Fruit fly (Drosophila melanogaster) whole organism, pupa: ENCODE measurements around the gene Mst84Da.
A peak's percentile ranks its signal among the peaks of the same experiment; 100 is the strongest.

Experiments
- CG13204 ChIP-seq: fragments of 200-800 bp; sonication (Bioruptor generic); optimal IDR thresholded peaks from 2 replicates; lab custom pipeline; 2018; ENCODE audit warnings: missing biosample characterization, mild to moderate bottlenecking, missing genetic modification characterization, moderate library complexity
- CG15710 ChIP-seq: fragments of 200-800 bp; sonication (Bioruptor generic); optimal IDR thresholded peaks from 2 replicates; lab custom pipeline; 2018; ENCODE audit warnings: missing biosample characterization, mild to moderate bottlenecking, missing genetic modification characterization, moderate library complexity
- CG17806 ChIP-seq: fragments of 200-800 bp; sonication (Bioruptor generic); optimal IDR thresholded peaks from 2 replicates; lab custom pipeline; 2018; ENCODE audit warnings: missing biosample characterization, mild to moderate bottlenecking, missing genetic modification characterization, moderate library complexity
- CG8301 ChIP-seq: fragments of 200-800 bp; sonication (Bioruptor generic); optimal IDR thresholded peaks from 2 replicates; lab custom pipeline; 2018; ENCODE audit warnings: missing biosample characterization, mild to moderate bottlenecking, missing genetic modification characterization
- CG9948 ChIP-seq: fragments of 200-800 bp; sonication (Bioruptor generic); optimal IDR thresholded peaks from 2 replicates; lab custom pipeline; 2018; ENCODE audit warnings: missing biosample characterization, mild to moderate bottlenecking, missing genetic modification characterization, moderate library complexity
- D1 ChIP-seq: fragments of 200-800 bp; sonication (Bioruptor generic); optimal IDR thresholded peaks from 2 replicates; lab custom pipeline; 2018; ENCODE audit warnings: missing biosample characterization, mild to moderate bottlenecking, missing genetic modification characterization, moderate library complexity
- Ets98B ChIP-seq: fragments of 200-800 bp; sonication (Bioruptor generic); IDR thresholded peaks from 2 replicates; pipeline ENCODE4 v1.3.6; 2022; ENCODE audit warnings: missing biosample characterization, missing genetic modification characterization
- Snoo ChIP-seq: fragments of 200-800 bp; sonication (Bioruptor generic); optimal IDR thresholded peaks from 3 replicates; lab custom pipeline; 2017; ENCODE audit warnings: missing biosample characterization, mild to moderate bottlenecking, missing genetic modification characterization, inconsistent platforms
- fd96Ca ChIP-seq: fragments of 200-800 bp; sonication (Bioruptor generic); IDR thresholded peaks from 3 replicates; pipeline ENCODE4 v1.3.6; 2022; ENCODE audit warnings: missing biosample characterization, missing genetic modification characterization
- gl ChIP-seq: fragments of 200-800 bp; sonication (Bioruptor generic); optimal IDR thresholded peaks from 2 replicates; lab custom pipeline; 2018; ENCODE audit warnings: missing biosample characterization, mild to moderate bottlenecking, missing genetic modification characterization

- TF ChIP-seq CG9948 (tag; lab: Kevin White, UChicago) (peak; percentile 54), fd96Ca (GFP tag; lab: Robert Waterston, UW) (no peak), Ets98B (GFP tag; lab: Robert Waterston, UW) (no peak), Snoo (tag; lab: Kevin White, UChicago) (peak; percentile 4), CG8301 (tag; lab: Kevin White, UChicago) (peak; percentile 3), CG15710 (tag; lab: Kevin White, UChicago) (peak; percentile 58), CG17806 (tag; lab: Kevin White, UChicago) (peak; percentile 54), gl (tag; lab: Kevin White, UChicago) (no peak), D1 (tag; lab: Kevin White, UChicago) (no peak), CG13204 (GFP tag; lab: Kevin White, UChicago) (no peak)
Observed at dm6 chr3R:7336454-7336853, 29.2 kb upstream of the Mst84Da start.
